Worm (Caenorhabditis elegans): ENCODE data around the gene emc-1.

DNA sequence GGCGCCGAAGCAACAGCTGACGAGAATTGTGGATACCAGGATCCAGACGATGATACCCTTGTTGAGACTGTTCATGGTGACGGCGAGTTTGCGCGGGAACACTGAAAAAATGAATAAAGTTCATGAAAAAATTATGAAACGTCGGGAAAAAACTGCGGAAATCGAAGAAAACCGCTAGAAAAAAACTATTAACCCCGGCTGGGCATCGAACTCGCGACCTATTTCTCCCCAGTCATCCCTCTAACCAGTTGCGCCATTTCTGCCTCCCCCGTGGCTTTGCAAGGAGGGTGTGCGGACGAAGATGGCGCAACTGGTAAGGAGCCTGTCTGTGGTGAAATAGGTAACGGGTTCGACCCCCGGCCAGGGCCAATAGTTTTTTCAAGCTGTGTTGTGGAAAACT lies 26.6 kb downstream of the emc-1 start, which contains the start of gene H17B01.5:
- TF ChIP-seq tab-1 (GFP tag; IDR thresholded peaks at IDR 0.05) = no peak
- TF ChIP-seq ref-1 (GFP tag; conservative IDR thresholded peaks at IDR 0.05) = no peak
- TF ChIP-seq flt-1 (GFP tag; IDR thresholded peaks at IDR 0.05) = no peak
- no peak for TF ChIP-seq cog-1 (tag; optimal IDR thresholded peaks at IDR 0.05)
- TF ChIP-seq klf-2 (GFP tag; conservative IDR thresholded peaks at IDR 0.05) = no peak
- TF ChIP-seq ztf-23 (GFP tag; IDR thresholded peaks at IDR 0.05) = no peak

All from whole organism, midembryonic.